Fruit fly (Drosophila melanogaster) whole organism, embryonic: Measurements from ENCODE around the gene dbo.

ENCODE experiments used
- CG10979 ChIP-seq: fragments of 200-800 bp; sonication (Bioruptor generic); optimal IDR thresholded peaks from 2 replicates; lab custom pipeline; 2018; ENCODE audit warnings: missing biosample characterization, mild to moderate bottlenecking, missing genetic modification characterization, moderate library complexity
- CG11398 ChIP-seq: fragments of 200-800 bp; sonication (Bioruptor generic); optimal IDR thresholded peaks from 2 replicates; lab custom pipeline; 2016; ENCODE audit warnings: missing biosample characterization, missing genetic modification characterization
- CG11504 ChIP-seq: fragments of 200-800 bp; sonication (Bioruptor generic); optimal IDR thresholded peaks from 3 replicates; lab custom pipeline; 2019; ENCODE audit warnings: missing biosample characterization, mild to moderate bottlenecking, missing genetic modification characterization, moderate library complexity
- CG12391 ChIP-seq: fragments of 200-800 bp; sonication (Bioruptor generic); optimal IDR thresholded peaks from 3 replicates; lab custom pipeline; 2018; ENCODE audit warnings: missing biosample characterization, mild to moderate bottlenecking, missing genetic modification characterization, moderate library complexity
- CG15269 ChIP-seq: fragments of 200-800 bp; sonication (Bioruptor generic); optimal IDR thresholded peaks from 2 replicates; lab custom pipeline; 2018; ENCODE audit warnings: missing biosample characterization, mild to moderate bottlenecking, missing genetic modification characterization, moderate library complexity
- CG17361 ChIP-seq: fragments of 200-800 bp; sonication (Bioruptor generic); IDR thresholded peaks from 3 replicates; pipeline ENCODE4 v1.3.6; 2022; ENCODE audit warnings: missing biosample characterization, missing genetic modification characterization
- CG18599 ChIP-seq: fragments of 200-800 bp; sonication (Bioruptor generic); optimal IDR thresholded peaks from 3 replicates; lab custom pipeline; 2017; ENCODE audit warnings: missing biosample characterization, missing genetic modification characterization, mild to moderate bottlenecking, moderate library complexity, missing genetic modification reagents
- CG30403 ChIP-seq: fragments of 200-800 bp; sonication (Bioruptor generic); optimal IDR thresholded peaks from 3 replicates; lab custom pipeline; 2016; ENCODE audit warnings: missing biosample characterization, missing genetic modification characterization
- CG31224 ChIP-seq: fragments of 200-800 bp; sonication (Bioruptor generic); IDR thresholded peaks from 2 replicates; pipeline ENCODE4 v1.3.6; 2022; ENCODE audit warnings: missing biosample characterization, missing genetic modification characterization
- CG7987 ChIP-seq: fragments of 200-800 bp; sonication (Bioruptor generic); optimal IDR thresholded peaks from 2 replicates; lab custom pipeline; 2018; ENCODE audit warnings: missing biosample characterization, mild to moderate bottlenecking, missing genetic modification characterization, moderate library complexity
- CG8924 ChIP-seq: fragments of 200-800 bp; optimal IDR thresholded peaks from 3 replicates; lab custom pipeline; 2019; ENCODE audit warnings: missing biosample characterization, mild to moderate bottlenecking, missing genetic modification characterization, moderate library complexity
- CoRest ChIP-seq: fragments of 200-800 bp; sonication (Bioruptor generic); optimal IDR thresholded peaks from 3 replicates; lab custom pipeline; 2018; ENCODE audit warnings: missing biosample characterization, mild to moderate bottlenecking, missing genetic modification characterization, moderate library complexity
- Ets65A ChIP-seq: fragments of 200-800 bp; sonication (Bioruptor generic); peaks from one replicate; lab custom pipeline; 2016; ENCODE audit warnings: missing biosample characterization, missing genetic modification characterization
- Hmr ChIP-seq: fragments of 200-800 bp; sonication (Bioruptor generic); optimal IDR thresholded peaks from 3 replicates; lab custom pipeline; 2017; ENCODE audit warnings: mild to moderate bottlenecking, missing biosample characterization, missing genetic modification reagents, missing genetic modification characterization
- Hr39 ChIP-seq: fragments of >200 bp; optimal IDR thresholded peaks from 2 replicates; lab custom pipeline; 2017
- Hr51 ChIP-seq, 2 experiments: fragments of 200-800 bp; sonication (Bioruptor generic); optimal IDR thresholded peaks; 2 replicates in 1 of 2; 3 replicates in 1 of 2; lab custom pipeline; 2016 to 2018; ENCODE audit warnings: missing biosample characterization in 2 of 2, missing genetic modification characterization in 2 of 2, mild to moderate bottlenecking in 1 of 2, moderate library complexity in 1 of 2
- Meics ChIP-seq: fragments of 200-800 bp; sonication (Bioruptor generic); optimal IDR thresholded peaks from 2 replicates; lab custom pipeline; 2017; ENCODE audit warnings: missing biosample characterization, mild to moderate bottlenecking, missing genetic modification characterization
- Mrtf ChIP-seq: fragments of 200-800 bp; sonication (Bioruptor generic); IDR thresholded peaks from 3 replicates; pipeline ENCODE4 v1.3.6; 2022; ENCODE audit warnings: missing biosample characterization, missing genetic modification characterization
- Sox102F ChIP-seq: fragments of 200-800 bp; sonication (Bioruptor generic); optimal IDR thresholded peaks from 2 replicates; lab custom pipeline; 2018; ENCODE audit warnings: missing biosample characterization, mild to moderate bottlenecking, missing genetic modification characterization, moderate library complexity
- dmrt99B ChIP-seq: fragments of 200-800 bp; sonication (Bioruptor generic); optimal IDR thresholded peaks from 2 replicates; lab custom pipeline; 2018; ENCODE audit warnings: missing biosample characterization, mild to moderate bottlenecking, missing genetic modification characterization, moderate library complexity
- gem ChIP-seq: fragments of 200-800 bp; sonication (Bioruptor generic); optimal IDR thresholded peaks from 2 replicates; lab custom pipeline; 2019; ENCODE audit warnings: missing biosample characterization, mild to moderate bottlenecking, missing genetic modification characterization, moderate library complexity
- h ChIP-seq: fragments of >200 bp; optimal IDR thresholded peaks from 2 replicates; lab custom pipeline; 2017
- zf30C ChIP-seq: fragments of 200-800 bp; sonication (Bioruptor generic); optimal IDR thresholded peaks from 3 replicates; lab custom pipeline; 2018; ENCODE audit warnings: missing biosample characterization, mild to moderate bottlenecking, missing genetic modification characterization

The dbo gene

dm6 chr3L:15847655-15848054 lies 21.0 kb downstream of the dbo start (continued):
- TF ChIP-seq CG31224 (GFP tag; lab: Robert Waterston, UW), result no peak
- TF ChIP-seq CG12391 (tag; lab: Kevin White, UChicago), result no peak
- peak; percentile 55; the same call in 2 of the 3 replicates for TF ChIP-seq CG17361
- peak; percentile 10 for TF ChIP-seq CoRest (tag; lab: Kevin White, UChicago)
- TF ChIP-seq CG10979 (tag; lab: Kevin White, UChicago), result peak; percentile 28
- peak; percentile 10 for TF ChIP-seq CG8924 (tag; lab: Kevin White, UChicago)

dm6 chr3L:15856035-15856434 lies 29.3 kb downstream of the dbo start:
- TF ChIP-seq Sox102F (GFP tag; lab: Kevin White, UChicago) (no peak), Hr39 (peak; percentile 56), zf30C (GFP tag; lab: Kevin White, UChicago) (no peak), Ets65A (GFP tag; lab: Kevin White, UChicago) (peak; percentile 7)
- TF ChIP-seq, all 482 proteins: peak for 2

- TF ChIP-seq Hmr (GFP tag; lab: Kevin White, UChicago) (peak; percentile 26), gem (tag; lab: Kevin White, UChicago) (peak; percentile 41), dmrt99B (peak; percentile 9), Hr51 (GFP tag; optimal IDR thresholded peaks at IDR 0.05; lab: Kevin White, UChicago) (peak in 1 of 2 experiments; percentile 21), h (lab: Kevin White, UChicago) (no peak), Meics (GFP tag; lab: Kevin White, UChicago) (peak; percentile 33), CG15269 (tag; lab: Kevin White, UChicago) (peak; percentile 12), CG7987 (GFP tag; lab: Kevin White, UChicago) (no peak), Sox102F (GFP tag; lab: Kevin White, UChicago) (peak; percentile 2), CG11398 (GFP tag; lab: Kevin White, UChicago) (no peak), Mrtf (no peak), CG18599 (GFP tag; lab: Kevin White, UChicago) (peak; percentile 10), CG11504 (tag; lab: Kevin White, UChicago) (peak; percentile 31), CG30403 (peak; percentile 5)
- TF ChIP-seq, all 482 proteins: peak for 10
Observed at dm6 chr3L:15877520-15877919, 50.8 kb downstream of the dbo start.
